Fruit fly (Drosophila melanogaster) Kc167 (cell line): ENCODE data around the gene Ids.

Experiments used
- Myc ChIP-seq: fragments of >200 bp; optimal IDR thresholded peaks from 2 replicates; lab custom pipeline; 2017; ENCODE audit warnings: missing external identifiers
- Sin3A ChIP-seq: fragments of >200 bp; optimal IDR thresholded peaks from 2 replicates; lab custom pipeline; 2018; ENCODE audit warnings: missing external identifiers
- h ChIP-seq: fragments of >200 bp; optimal IDR thresholded peaks from 3 replicates; lab custom pipeline; 2018; ENCODE audit warnings: missing external identifiers
- insv ChIP-seq: fragments of >200 bp; optimal IDR thresholded peaks from 3 replicates; lab custom pipeline; 2018; ENCODE audit warnings: missing external identifiers
- psq ChIP-seq: fragments of >200 bp; optimal IDR thresholded peaks from 2 replicates; lab custom pipeline; 2017; ENCODE audit warnings: missing external identifiers
- ttk ChIP-seq: sonication (Bioruptor generic); optimal IDR thresholded peaks from 2 replicates; lab custom pipeline; 2017; ENCODE audit warnings: missing external identifiers

Ids gene

dm6 chr3L:3399249-3399922 lies 21.3 kb downstream of the Ids start:
- TF ChIP-seq Sin3A (lab: Kevin White, UChicago), result no peak
- TF ChIP-seq h, result no peak
- no peak for TF ChIP-seq ttk
- TF ChIP-seq Myc, result no peak
- no peak for TF ChIP-seq psq (lab: Kevin White, UChicago)
- no peak for TF ChIP-seq insv (lab: Kevin White, UChicago)

- TF ChIP-seq insv (lab: Kevin White, UChicago) (no peak), Sin3A (lab: Kevin White, UChicago) (no peak), h (no peak), psq (lab: Kevin White, UChicago) (no peak), ttk (no peak), Myc (no peak)
These were observed 21.8 kb downstream of the Ids start for dm6 chr3L:3399923-3400309.

dm6 chr3L:3400555-3401198 lies 22.6 kb downstream of the Ids start:
- no peak for TF ChIP-seq Myc
- TF ChIP-seq h, result no peak
- no peak for TF ChIP-seq Sin3A (lab: Kevin White, UChicago)
- no peak for TF ChIP-seq psq (lab: Kevin White, UChicago)
- TF ChIP-seq insv (lab: Kevin White, UChicago), result no peak
- no peak for TF ChIP-seq ttk

dm6 chr3L:3405592-3405991 lies 27.5 kb downstream of the Ids start:
- no peak for TF ChIP-seq Myc
- no peak for TF ChIP-seq h
- no peak for TF ChIP-seq ttk
- TF ChIP-seq insv (lab: Kevin White, UChicago), result no peak
- no peak for TF ChIP-seq psq (lab: Kevin White, UChicago)
- no peak for TF ChIP-seq Sin3A (lab: Kevin White, UChicago)

- TF ChIP-seq psq (lab: Kevin White, UChicago), result no peak
- TF ChIP-seq h, result no peak
- TF ChIP-seq insv (lab: Kevin White, UChicago), result no peak
- TF ChIP-seq ttk, result no peak
- no peak for TF ChIP-seq Sin3A (lab: Kevin White, UChicago)
- no peak for TF ChIP-seq Myc
These were observed 28.4 kb downstream of the Ids start for dm6 chr3L:3406307-3407061.

dm6 chr3L:3407481-3407880 lies 29.4 kb downstream of the Ids start:
- TF ChIP-seq ttk (no peak), h (no peak), Sin3A (lab: Kevin White, UChicago) (no peak), insv (lab: Kevin White, UChicago) (no peak), psq (lab: Kevin White, UChicago) (no peak), Myc (no peak)

dm6 chr3L:3408231-3408630 lies 30.2 kb downstream of the Ids start:
- TF ChIP-seq insv (lab: Kevin White, UChicago) (no peak), h (no peak), psq (lab: Kevin White, UChicago) (no peak), Myc (no peak), Sin3A (lab: Kevin White, UChicago) (no peak), ttk (no peak)

- no peak for TF ChIP-seq Sin3A (lab: Kevin White, UChicago)
- TF ChIP-seq Myc, result no peak
- TF ChIP-seq ttk, result no peak
- no peak for TF ChIP-seq h
- TF ChIP-seq psq (lab: Kevin White, UChicago), result no peak
- TF ChIP-seq insv (lab: Kevin White, UChicago), result no peak
These were observed 30.9 kb downstream of the Ids start for dm6 chr3L:3408796-3409625.

dm6 chr3L:3409626-3410301 lies 31.7 kb downstream of the Ids start:
- TF ChIP-seq h, result no peak
- no peak for TF ChIP-seq psq (lab: Kevin White, UChicago)
- no peak for TF ChIP-seq ttk
- TF ChIP-seq insv (lab: Kevin White, UChicago), result no peak
- TF ChIP-seq Sin3A (lab: Kevin White, UChicago), result no peak
- TF ChIP-seq Myc, result no peak

dm6 chr3L:3410978-3411629 lies 33.0 kb downstream of the Ids start:
- TF ChIP-seq psq (lab: Kevin White, UChicago) (no peak), Myc (no peak), Sin3A (lab: Kevin White, UChicago) (no peak), ttk (no peak), h (no peak), insv (lab: Kevin White, UChicago) (no peak)

- TF ChIP-seq Myc (no peak), insv (lab: Kevin White, UChicago) (no peak), Sin3A (lab: Kevin White, UChicago) (no peak), ttk (no peak), h (no peak), psq (lab: Kevin White, UChicago) (no peak)
These were observed 33.6 kb downstream of the Ids start for dm6 chr3L:3411699-3412098.
